Fruit fly (Drosophila melanogaster): ENCODE results near the gene Ms.

Ms gene

DNA sequence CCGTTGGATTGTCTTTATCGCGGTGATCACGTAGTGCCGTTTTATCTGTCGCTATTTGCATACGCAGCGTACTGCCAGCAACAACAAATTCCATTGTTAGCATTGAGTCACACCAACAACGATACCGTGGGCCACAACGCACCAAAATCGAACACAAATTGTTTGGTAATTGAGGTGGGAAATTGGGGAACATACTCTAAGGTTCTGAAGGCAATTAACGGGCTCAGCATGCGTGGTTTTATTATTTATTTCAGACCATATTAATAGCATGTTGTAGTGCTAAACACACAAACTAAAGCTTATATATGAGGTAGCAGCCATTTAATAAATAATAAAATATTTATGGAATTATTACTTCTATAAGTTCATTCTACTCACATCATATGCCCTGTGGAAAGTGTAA, 42.8 kb upstream of the Ms start (continued):
- TF ChIP-seq CG3032 (tag; optimal IDR thresholded peaks at IDR 0.05): peak; percentile 19
- TF ChIP-seq acj6 (GFP tag; optimal IDR thresholded peaks at IDR 0.05): peak; percentile 51
- no peak for TF ChIP-seq Gug (GFP tag; IDR thresholded peaks at IDR 0.05)
- TF ChIP-seq CG16779 (tag; optimal IDR thresholded peaks at IDR 0.05): no peak
- TF ChIP-seq Eip75B (GFP tag; optimal IDR thresholded peaks at IDR 0.05): no peak
- no peak for TF ChIP-seq Ets21C (GFP tag; optimal IDR thresholded peaks at IDR 0.05)
- no peak for TF ChIP-seq dac (GFP tag; optimal IDR thresholded peaks at IDR 0.05)
- TF ChIP-seq CG6792 (GFP tag; optimal IDR thresholded peaks at IDR 0.05): no peak

DNA sequence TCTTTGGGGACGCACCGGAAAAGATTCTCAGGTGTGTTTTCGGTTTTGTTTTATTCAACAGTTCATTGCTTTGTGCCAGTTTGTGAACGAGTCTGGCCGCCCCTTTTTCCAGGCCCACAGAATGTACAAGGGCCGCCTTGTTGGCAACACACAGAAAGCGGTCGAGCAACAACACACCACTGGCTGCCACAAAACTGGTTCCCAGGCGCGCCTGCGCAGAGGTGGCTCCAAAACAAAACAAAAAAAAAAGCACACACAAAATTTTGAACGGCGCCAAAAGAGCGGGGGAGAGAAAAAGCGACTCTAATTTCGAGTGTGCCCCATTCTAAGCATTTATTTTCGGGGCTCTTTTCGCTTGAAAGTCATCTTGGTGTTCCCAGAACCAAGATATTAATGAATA, 42.2 kb upstream of the Ms start:
- TF ChIP-seq CG3919 (GFP tag; optimal IDR thresholded peaks at IDR 0.05): no peak
- TF ChIP-seq Eip78C (GFP tag): no peak
- no peak for TF ChIP-seq dsx (GFP tag; optimal IDR thresholded peaks at IDR 0.05; ENCODE audit: poor library complexity, severe bottlenecking)
- no peak for TF ChIP-seq vri (GFP tag; optimal IDR thresholded peaks at IDR 0.05)
- TF ChIP-seq CG10669 (GFP tag; optimal IDR thresholded peaks at IDR 0.05): no peak
- TF ChIP-seq Gug (GFP tag; IDR thresholded peaks at IDR 0.05): no peak
- TF ChIP-seq Ets21C (GFP tag; optimal IDR thresholded peaks at IDR 0.05): no peak
- no peak for TF ChIP-seq CG4318 (GFP tag; optimal IDR thresholded peaks at IDR 0.05)
- TF ChIP-seq CG11294 (GFP tag; IDR thresholded peaks at IDR 0.05): no peak
- TF ChIP-seq CG16779 (tag; optimal IDR thresholded peaks at IDR 0.05): no peak
- TF ChIP-seq pdm3 (GFP tag; optimal IDR thresholded peaks at IDR 0.05): no peak
- no peak for TF ChIP-seq CG6808 (GFP tag; optimal IDR thresholded peaks at IDR 0.05)
- TF ChIP-seq CG34406 (GFP tag; optimal IDR thresholded peaks at IDR 0.05): no peak
- TF ChIP-seq Sox102F (GFP tag; optimal IDR thresholded peaks at IDR 0.05): no peak
- no peak for TF ChIP-seq Met (GFP tag; optimal IDR thresholded peaks at IDR 0.05)
- TF ChIP-seq CG6792 (GFP tag; optimal IDR thresholded peaks at IDR 0.05): no peak
- TF ChIP-seq Blimp-1 (GFP tag; optimal IDR thresholded peaks at IDR 0.05): no peak
- TF ChIP-seq Sox15 (GFP tag; optimal IDR thresholded peaks at IDR 0.05): no peak
- TF ChIP-seq Lpt (GFP tag; optimal IDR thresholded peaks at IDR 0.05): no peak
- no peak for TF ChIP-seq Hr4 (GFP tag; optimal IDR thresholded peaks at IDR 0.05)

DNA sequence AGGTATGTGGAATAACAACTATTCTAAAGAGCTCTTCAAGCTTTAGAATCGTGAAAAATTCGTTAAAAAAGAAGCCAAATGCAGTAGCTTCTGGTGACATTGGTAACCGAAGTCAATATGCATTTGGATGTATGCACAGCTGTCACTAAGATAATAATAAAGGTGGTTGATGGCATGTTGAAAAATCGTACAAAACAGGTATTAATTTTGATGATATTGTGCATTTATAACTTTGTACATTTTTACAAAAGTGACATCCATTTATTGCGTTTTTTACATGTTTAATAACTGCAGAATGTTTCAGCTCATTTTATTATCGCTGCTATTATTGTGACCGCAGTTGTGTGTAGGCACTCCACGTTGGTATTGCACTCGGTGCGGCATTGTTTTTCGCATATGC, 39.8 kb upstream of the Ms start:
- peak; percentile 23 for TF ChIP-seq Sox15 (GFP tag; optimal IDR thresholded peaks at IDR 0.05)
- TF ChIP-seq OdsH (GFP tag; optimal IDR thresholded peaks at IDR 0.05): peak; percentile 50
- TF ChIP-seq CG11762 (GFP tag; optimal IDR thresholded peaks at IDR 0.05; ENCODE audit: insufficient read depth): no peak
- TF ChIP-seq CG3032 (tag; optimal IDR thresholded peaks at IDR 0.05): no peak
- peak; percentile 60 for TF ChIP-seq CG32006 (GFP tag; optimal IDR thresholded peaks at IDR 0.05)
- TF ChIP-seq lz (GFP tag; optimal IDR thresholded peaks at IDR 0.05): peak; percentile 46
- TF ChIP-seq dac (GFP tag; optimal IDR thresholded peaks at IDR 0.05): no peak
- TF ChIP-seq CG1621 (tag; optimal IDR thresholded peaks at IDR 0.05): no peak
- TF ChIP-seq CG6854 (GFP tag; optimal IDR thresholded peaks at IDR 0.05): no peak
- no peak for TF ChIP-seq Met (GFP tag; optimal IDR thresholded peaks at IDR 0.05)
- no peak for TF ChIP-seq fkh (GFP tag; optimal IDR thresholded peaks at IDR 0.05)
- TF ChIP-seq Ets21C (GFP tag; optimal IDR thresholded peaks at IDR 0.05): no peak
- TF ChIP-seq CG11902 (GFP tag; optimal IDR thresholded peaks at IDR 0.05): no peak
- TF ChIP-seq topi (GFP tag; optimal IDR thresholded peaks at IDR 0.05): peak; percentile 44
- TF ChIP-seq Eip75B (GFP tag; optimal IDR thresholded peaks at IDR 0.05): peak; percentile 31
- peak; percentile 23 for TF ChIP-seq CG7368 (GFP tag; optimal IDR thresholded peaks at IDR 0.05)
- TF ChIP-seq ss (GFP tag; optimal IDR thresholded peaks at IDR 0.05): peak in 1 of 2 experiments; percentile 15
- peak; percentile 47 for TF ChIP-seq CG31627 (GFP tag; optimal IDR thresholded peaks at IDR 0.05)
- TF ChIP-seq CG8119 (GFP tag; IDR thresholded peaks at IDR 0.05): no peak; the same call in 2 of the 3 replicates
- TF ChIP-seq Hr38 (GFP tag; optimal IDR thresholded peaks at IDR 0.05): no peak
- TF ChIP-seq CG6276 (GFP tag; optimal IDR thresholded peaks at IDR 0.05): peak; percentile 18
- TF ChIP-seq CG4318 (GFP tag; optimal IDR thresholded peaks at IDR 0.05): peak; percentile 25
- TF ChIP-seq Lpt (GFP tag; optimal IDR thresholded peaks at IDR 0.05): peak; percentile 15
- TF ChIP-seq CG11294 (GFP tag; IDR thresholded peaks at IDR 0.05): 0 out of 2 replicates have a peak, but pooled peaks have one; percentile 10
- TF ChIP-seq Gug (GFP tag; IDR thresholded peaks at IDR 0.05): no peak
- no peak for TF ChIP-seq CG3919 (GFP tag; optimal IDR thresholded peaks at IDR 0.05)
- peak; percentile 31 for TF ChIP-seq CG6792 (GFP tag; optimal IDR thresholded peaks at IDR 0.05)
- TF ChIP-seq eg (GFP tag; IDR thresholded peaks at IDR 0.05): peak; percentile 53
- TF ChIP-seq spab (GFP tag; optimal IDR thresholded peaks at IDR 0.05): no peak
- peak; percentile 59 for TF ChIP-seq Hr4 (GFP tag; optimal IDR thresholded peaks at IDR 0.05)
- TF ChIP-seq vri (GFP tag; optimal IDR thresholded peaks at IDR 0.05): no peak
- TF ChIP-seq pdm3 (GFP tag; optimal IDR thresholded peaks at IDR 0.05): peak; percentile 52
- no peak for TF ChIP-seq Sox14 (GFP tag; optimal IDR thresholded peaks at IDR 0.05)
- peak; percentile 64 for TF ChIP-seq CG15336 (GFP tag; IDR thresholded peaks at IDR 0.05)
- no peak for TF ChIP-seq CG10669 (GFP tag; optimal IDR thresholded peaks at IDR 0.05)
- no peak for TF ChIP-seq Hr39 (GFP tag; optimal IDR thresholded peaks at IDR 0.05)
- TF ChIP-seq acj6 (GFP tag; optimal IDR thresholded peaks at IDR 0.05): peak; percentile 39
- no peak for TF ChIP-seq fd85E (GFP tag; optimal IDR thresholded peaks at IDR 0.05)

Data from whole organism, prepupa.